Worm (Caenorhabditis elegans) whole organism, mixed stage, embryonic: ENCODE data around the gene glp-1.
A peak's percentile ranks its signal among the peaks of the same experiment; 100 is the strongest.

Experiments
- M03D4.4 ChIP-seq: sonication (generic microtip); optimal IDR thresholded peaks from 2 replicates; lab custom pipeline; 2017; ENCODE audit warnings: mild to moderate bottlenecking, missing genetic modification characterization, missing compliant biosample characterization
- bed-3 ChIP-seq: fragments of 200-800 bp; sonication (Bioruptor generic); optimal IDR thresholded peaks from 3 replicates; lab custom pipeline; 2018; ENCODE audit warnings: mild to moderate bottlenecking, missing genetic modification characterization, moderate library complexity, missing compliant biosample characterization
- blmp-1 ChIP-seq: fragments of 150-350 bp; optimal IDR thresholded peaks from 2 replicates; lab custom pipeline; 2014; ENCODE audit warnings: missing biosample characterization, missing genetic modification characterization
- ceh-39 ChIP-seq: fragments of 150-350 bp; optimal IDR thresholded peaks from 2 replicates; lab custom pipeline; 2014; ENCODE audit warnings: missing biosample characterization, missing genetic modification characterization
- ceh-43 ChIP-seq: fragments of 200-800 bp; sonication (Bioruptor generic); optimal IDR thresholded peaks from 2 replicates; lab custom pipeline; 2018; ENCODE audit warnings: mild to moderate bottlenecking, missing genetic modification characterization, moderate library complexity, missing compliant biosample characterization
- ceh-83 ChIP-seq: fragments of 200-800 bp; sonication (Bioruptor generic); optimal IDR thresholded peaks from 2 replicates; lab custom pipeline; 2018; ENCODE audit warnings: mild to moderate bottlenecking, missing genetic modification characterization, missing compliant biosample characterization
- ces-1 ChIP-seq: fragments of 150-350 bp; optimal IDR thresholded peaks from 2 replicates; lab custom pipeline; 2014; ENCODE audit warnings: missing biosample characterization, missing genetic modification reagents, missing genetic modification characterization
- cnd-1 ChIP-seq: fragments of 200-800 bp; sonication (Bioruptor generic); optimal IDR thresholded peaks from 2 replicates; lab custom pipeline; 2018; ENCODE audit warnings: mild to moderate bottlenecking, missing genetic modification characterization, missing compliant biosample characterization
- drap-1 ChIP-seq: fragments of 200-800 bp; sonication (Bioruptor generic); optimal IDR thresholded peaks from 3 replicates; lab custom pipeline; 2018; ENCODE audit warnings: mild to moderate bottlenecking, missing genetic modification characterization, missing compliant biosample characterization
- elt-1 ChIP-seq: sonication (generic microtip); optimal IDR thresholded peaks from 2 replicates; lab custom pipeline; 2017; ENCODE audit warnings: missing genetic modification characterization, mild to moderate bottlenecking, missing compliant biosample characterization, antibody characterized with exemption, moderate library complexity, borderline replicate concordance; ENCODE audit not compliant: insufficient read depth
- elt-3 ChIP-seq: fragments of 150-350 bp; optimal IDR thresholded peaks from 2 replicates; lab custom pipeline; 2014; ENCODE audit warnings: missing biosample characterization, missing genetic modification characterization
- flh-1 ChIP-seq: fragments of 200-800 bp; sonication (Bioruptor generic); optimal IDR thresholded peaks from 2 replicates; lab custom pipeline; 2018; ENCODE audit warnings: mild to moderate bottlenecking, missing genetic modification characterization, moderate library complexity, missing compliant biosample characterization
- ham-2 ChIP-seq: fragments of 200-800 bp; sonication (Bioruptor generic); optimal IDR thresholded peaks from 2 replicates; lab custom pipeline; 2018; ENCODE audit warnings: mild to moderate bottlenecking, missing genetic modification characterization, missing compliant biosample characterization
- hlh-1 ChIP-seq: fragments of 150-350 bp; optimal IDR thresholded peaks from 2 replicates; lab custom pipeline; 2014; ENCODE audit warnings: missing biosample characterization, missing genetic modification reagents, missing genetic modification characterization
- lin-13 ChIP-seq: fragments of 150-350 bp; optimal IDR thresholded peaks from 2 replicates; lab custom pipeline; 2014; ENCODE audit warnings: missing biosample characterization, missing genetic modification characterization
- lin-32 ChIP-seq: fragments of 200-800 bp; sonication (Bioruptor generic); optimal IDR thresholded peaks from 2 replicates; lab custom pipeline; 2018; ENCODE audit warnings: mild to moderate bottlenecking, missing genetic modification characterization, missing compliant biosample characterization
- lsy-2 ChIP-seq: fragments of 150-350 bp; optimal IDR thresholded peaks from 2 replicates; lab custom pipeline; 2014; ENCODE audit warnings: missing biosample characterization, missing genetic modification characterization
- mab-5 ChIP-seq: fragments of 150-350 bp; optimal IDR thresholded peaks from 2 replicates; lab custom pipeline; 2014; ENCODE audit warnings: missing biosample characterization, missing genetic modification characterization
- mep-1 ChIP-seq: fragments of 150-350 bp; optimal IDR thresholded peaks from 2 replicates; lab custom pipeline; 2017; ENCODE audit warnings: missing biosample characterization, missing genetic modification reagents, missing genetic modification characterization, inconsistent platforms
- mls-2 ChIP-seq: sonication (generic microtip); optimal IDR thresholded peaks from 2 replicates; lab custom pipeline; 2016; ENCODE audit warnings: mild to moderate bottlenecking, missing genetic modification characterization, moderate library complexity, missing compliant biosample characterization
- nhr-12 ChIP-seq: fragments of 150-350 bp; optimal IDR thresholded peaks from 2 replicates; lab custom pipeline; 2014; ENCODE audit warnings: missing biosample characterization, missing genetic modification characterization
- nhr-2 ChIP-seq: fragments of 150-350 bp; optimal IDR thresholded peaks from 2 replicates; lab custom pipeline; 2014; ENCODE audit warnings: missing biosample characterization, missing genetic modification characterization
- nhr-237 ChIP-seq: fragments of 150-350 bp; optimal IDR thresholded peaks from 2 replicates; lab custom pipeline; 2014; ENCODE audit warnings: missing biosample characterization, missing genetic modification characterization
- nhr-28 ChIP-seq: fragments of 150-350 bp; optimal IDR thresholded peaks from 2 replicates; lab custom pipeline; 2014; ENCODE audit warnings: missing biosample characterization, missing genetic modification characterization
- nhr-76 ChIP-seq: sonication (generic microtip); optimal IDR thresholded peaks from 2 replicates; lab custom pipeline; 2017; ENCODE audit warnings: missing biosample characterization, missing genetic modification characterization
- pha-4 ChIP-seq: fragments of 150-350 bp; optimal IDR thresholded peaks from 2 replicates; lab custom pipeline; 2018; ENCODE audit warnings: missing biosample characterization, missing genetic modification reagents, missing genetic modification characterization
- sem-2 ChIP-seq: fragments of 200-800 bp; sonication (Bioruptor generic); optimal IDR thresholded peaks from 2 replicates; lab custom pipeline; 2018; ENCODE audit warnings: mild to moderate bottlenecking, missing genetic modification characterization, missing compliant biosample characterization
- snpc-4 ChIP-seq: fragments of 150-350 bp; optimal IDR thresholded peaks from 2 replicates; lab custom pipeline; 2014; ENCODE audit warnings: missing biosample characterization, missing genetic modification characterization
- sptf-1 ChIP-seq: sonication (generic microtip); optimal IDR thresholded peaks from 2 replicates; lab custom pipeline; 2017; ENCODE audit warnings: mild to moderate bottlenecking, missing genetic modification characterization, moderate library complexity, missing compliant biosample characterization
- tbx-8 ChIP-seq: fragments of 200-800 bp; sonication (Bioruptor generic); optimal IDR thresholded peaks from 2 replicates; lab custom pipeline; 2018; ENCODE audit warnings: mild to moderate bottlenecking, missing genetic modification characterization, moderate library complexity, missing compliant biosample characterization
- unc-120 ChIP-seq: sonication (generic microtip); optimal IDR thresholded peaks from 2 replicates; lab custom pipeline; 2017; ENCODE audit warnings: missing genetic modification characterization, missing compliant biosample characterization; ENCODE audit not compliant: poor library complexity, severe bottlenecking
- unc-39 ChIP-seq: fragments of 150-350 bp; optimal IDR thresholded peaks from 2 replicates; lab custom pipeline; 2014; ENCODE audit warnings: missing biosample characterization, missing genetic modification characterization
- zip-8 ChIP-seq: fragments of 150-350 bp; optimal IDR thresholded peaks from 2 replicates; lab custom pipeline; 2014; ENCODE audit warnings: missing biosample characterization, missing genetic modification characterization
- ztf-11 ChIP-seq: fragments of 150-350 bp; optimal IDR thresholded peaks from 2 replicates; lab custom pipeline; 2014; ENCODE audit warnings: missing biosample characterization, missing genetic modification characterization

The glp-1 gene

ce11 chrIII:9112479-9112878 is 20.4 kb downstream of the glp-1 start:
- TF ChIP-seq sem-2 (no peak), unc-39 (tag; lab: Kevin White, UChicago) (no peak), elt-1 (tag; lab: Kevin White, UChicago) (no peak), mab-5 (tag; lab: Kevin White, UChicago) (no peak), elt-3 (tag; lab: Kevin White, UChicago) (no peak), snpc-4 (no peak), nhr-12 (tag; lab: Kevin White, UChicago) (no peak), sptf-1 (peak; percentile 56), lsy-2 (tag; lab: Kevin White, UChicago) (no peak), lin-32 (GFP tag; lab: Kevin White, UChicago) (no peak), cnd-1 (tag; lab: Kevin White, UChicago) (no peak), ceh-83 (GFP tag; lab: Kevin White, UChicago) (no peak), ces-1 (GFP tag; lab: Kevin White, UChicago) (no peak), nhr-2 (tag; lab: Kevin White, UChicago) (peak; percentile 77), flh-1 (GFP tag; lab: Kevin White, UChicago) (no peak), nhr-76 (tag; lab: Kevin White, UChicago) (no peak), zip-8 (tag; lab: Kevin White, UChicago) (peak; percentile 1), mep-1 (tag; lab: Kevin White, UChicago) (no peak), M03D4.4 (peak; percentile 36), tbx-8 (GFP tag; lab: Kevin White, UChicago) (no peak), nhr-28 (no peak), ham-2 (GFP tag; lab: Kevin White, UChicago) (peak; percentile 74), ztf-11 (tag; lab: Kevin White, UChicago) (no peak), lin-13 (tag; lab: Kevin White, UChicago) (peak; percentile 48), pha-4 (tag; lab: Kevin White, UChicago) (no peak), blmp-1 (no peak), mls-2 (peak; percentile 66), unc-120 (tag; lab: Kevin White, UChicago) (no peak), ceh-39 (tag; lab: Kevin White, UChicago) (peak; percentile 37), nhr-237 (tag; lab: Kevin White, UChicago) (no peak), bed-3 (GFP tag; lab: Kevin White, UChicago) (no peak), hlh-1 (tag; lab: Kevin White, UChicago) (no peak), drap-1 (peak; percentile 23)

ce11 chrIII:9114076-9114475 is 22.0 kb downstream of the glp-1 start:
- TF ChIP-seq nhr-237 (tag; lab: Kevin White, UChicago), result no peak
- TF ChIP-seq flh-1 (GFP tag; lab: Kevin White, UChicago), result no peak
- no peak for TF ChIP-seq mep-1 (tag; lab: Kevin White, UChicago)
- TF ChIP-seq blmp-1, result no peak
- TF ChIP-seq cnd-1 (tag; lab: Kevin White, UChicago), result no peak
- TF ChIP-seq lsy-2 (tag; lab: Kevin White, UChicago), result no peak
- no peak for TF ChIP-seq lin-13 (tag; lab: Kevin White, UChicago)
- TF ChIP-seq snpc-4, result no peak
- no peak for TF ChIP-seq tbx-8 (GFP tag; lab: Kevin White, UChicago)
- TF ChIP-seq mls-2, result no peak
- TF ChIP-seq nhr-12 (tag; lab: Kevin White, UChicago), result no peak
- no peak for TF ChIP-seq bed-3 (GFP tag; lab: Kevin White, UChicago)
- no peak for TF ChIP-seq nhr-28
- TF ChIP-seq hlh-1 (tag; lab: Kevin White, UChicago), result no peak
- no peak for TF ChIP-seq unc-120 (tag; lab: Kevin White, UChicago)

ce11 chrIII:9114649-9115048 is 22.6 kb downstream of the glp-1 start, which contains the start of gene ZK512.1:
Gene ZK512.1, plus strand, starts transcription at chrIII:9114949.
- no peak for TF ChIP-seq elt-3 (tag; lab: Kevin White, UChicago)
- no peak for TF ChIP-seq ceh-39 (tag; lab: Kevin White, UChicago)
- no peak for TF ChIP-seq mab-5 (tag; lab: Kevin White, UChicago)
- TF ChIP-seq bed-3 (GFP tag; lab: Kevin White, UChicago), result no peak
- no peak for TF ChIP-seq sptf-1
- no peak for TF ChIP-seq lin-32 (GFP tag; lab: Kevin White, UChicago)
- peak; percentile 4 for TF ChIP-seq cnd-1 (tag; lab: Kevin White, UChicago)
- TF ChIP-seq nhr-28, result no peak
- TF ChIP-seq zip-8 (tag; lab: Kevin White, UChicago), result no peak
- no peak for TF ChIP-seq blmp-1
- no peak for TF ChIP-seq nhr-237 (tag; lab: Kevin White, UChicago)
- TF ChIP-seq elt-1 (tag; lab: Kevin White, UChicago), result no peak
- TF ChIP-seq ces-1 (GFP tag; lab: Kevin White, UChicago), result no peak
- TF ChIP-seq snpc-4, result no peak
- TF ChIP-seq mls-2, result no peak
- TF ChIP-seq lsy-2 (tag; lab: Kevin White, UChicago), result no peak
- no peak for TF ChIP-seq ceh-43 (GFP tag; lab: Kevin White, UChicago)
- TF ChIP-seq ham-2 (GFP tag; lab: Kevin White, UChicago), result peak; percentile 32
- TF ChIP-seq M03D4.4, result no peak
- TF ChIP-seq hlh-1 (tag; lab: Kevin White, UChicago), result no peak
- TF ChIP-seq pha-4 (tag; lab: Kevin White, UChicago), result peak; percentile 24
- no peak for TF ChIP-seq sem-2
- no peak for TF ChIP-seq nhr-12 (tag; lab: Kevin White, UChicago)
- no peak for TF ChIP-seq flh-1 (GFP tag; lab: Kevin White, UChicago)
- no peak for TF ChIP-seq nhr-2 (tag; lab: Kevin White, UChicago)
- TF ChIP-seq mep-1 (tag; lab: Kevin White, UChicago), result no peak
- TF ChIP-seq ztf-11 (tag; lab: Kevin White, UChicago), result no peak
